Fruit fly (Drosophila melanogaster): Measurements from ENCODE around the gene Ugt37E1.

Ugt37E1 gene

dm6 chr2L:16818335-16818973 is 22.1 kb downstream of the Ugt37E1 start (continued):
- TF ChIP-seq CG17829 (tag; optimal IDR thresholded peaks at IDR 0.05) (peak; percentile 43), Trl (optimal IDR thresholded peaks at IDR 0.05) (no peak), Trl (GFP tag; optimal IDR thresholded peaks at IDR 0.05) (no peak), Sry-δ (GFP tag; optimal IDR thresholded peaks at IDR 0.05) (no peak), Oli (tag; optimal IDR thresholded peaks at IDR 0.05) (peak; percentile 42), Optix (GFP tag; IDR thresholded peaks at IDR 0.05) (no peak), Adf1 (GFP tag; IDR thresholded peaks at IDR 0.05) (no peak), Sry-β (GFP tag; optimal IDR thresholded peaks at IDR 0.05) (no peak), NfI (GFP tag; optimal IDR thresholded peaks at IDR 0.05) (peak; percentile 21), CG12155 (GFP tag; optimal IDR thresholded peaks at IDR 0.05) (no peak), Asciz (GFP tag; optimal IDR thresholded peaks at IDR 0.05) (peak; percentile 40), ind (GFP tag; optimal IDR thresholded peaks at IDR 0.05) (no peak), mirr (GFP tag; optimal IDR thresholded peaks at IDR 0.05) (no peak), chif (GFP tag; optimal IDR thresholded peaks at IDR 0.05) (peak in 1 of 2 experiments; percentile 13), dmrt99B (tag; optimal IDR thresholded peaks at IDR 0.05) (peak; percentile 53), ERR (GFP tag; optimal IDR thresholded peaks at IDR 0.05) (no peak), row (GFP tag; IDR thresholded peaks at IDR 0.05) (peak; percentile 42; the same call in 1 of the 3 replicates), CG18262 (tag; optimal IDR thresholded peaks at IDR 0.05) (peak; percentile 75), az2 (GFP tag; optimal IDR thresholded peaks at IDR 0.05) (peak; percentile 40), Mrtf (GFP tag; IDR thresholded peaks at IDR 0.05) (no peak), ftz-f1 (GFP tag; optimal IDR thresholded peaks at IDR 0.05) (no peak), CG7745 (tag; optimal IDR thresholded peaks at IDR 0.05) (no peak), CG7357 (GFP tag; IDR thresholded peaks at IDR 0.05) (no peak), D19A (tag; optimal IDR thresholded peaks at IDR 0.05) (peak; percentile 50), CG3995 (GFP tag; optimal IDR thresholded peaks at IDR 0.05) (no peak), CG10462 (GFP tag; optimal IDR thresholded peaks at IDR 0.05) (no peak), Xrp1 (GFP tag; IDR thresholded peaks at IDR 0.05) (peak; percentile 58), cg (GFP tag; optimal IDR thresholded peaks at IDR 0.05) (peak; percentile 21), pita (GFP tag; optimal IDR thresholded peaks at IDR 0.05) (no peak), CG4707 (GFP tag; optimal IDR thresholded peaks at IDR 0.05) (peak; percentile 1), Ets97D (GFP tag; optimal IDR thresholded peaks at IDR 0.05) (no peak), gsb-n (tag; optimal IDR thresholded peaks at IDR 0.05) (peak; percentile 36), Pdp1 (GFP tag; optimal IDR thresholded peaks at IDR 0.05) (peak in 1 of 2 experiments; percentile 67), kah (GFP tag; optimal IDR thresholded peaks at IDR 0.05) (no peak), CG4424 (GFP tag; optimal IDR thresholded peaks at IDR 0.05) (peak; percentile 53), dimm (GFP tag; IDR thresholded peaks at IDR 0.05) (no peak), gce (GFP tag; IDR thresholded peaks at IDR 0.05) (no peak), Stat92E (GFP tag; optimal IDR thresholded peaks at IDR 0.05) (peak in 1 of 3 experiments; percentile 5), CG6272 (GFP tag; IDR thresholded peaks at IDR 0.05) (no peak), prd (optimal IDR thresholded peaks at IDR 0.05) (no peak), prd (GFP tag; IDR thresholded peaks at IDR 0.05) (no peak), Atf6 (GFP tag; IDR thresholded peaks at IDR 0.05) (peak; percentile 25; the same call in 1 of the 2 replicates), salm (tag; optimal IDR thresholded peaks at IDR 0.05) (peak; percentile 9), CG31441 (GFP tag; IDR thresholded peaks at IDR 0.05) (peak; percentile 65), CG3847 (GFP tag; IDR thresholded peaks at IDR 0.05) (no peak), CG34224 (GFP tag; IDR thresholded peaks at IDR 0.05; ENCODE audit: partially characterized antibody) (no peak), ATbp (GFP tag; optimal IDR thresholded peaks at IDR 0.05) (peak; percentile 46), Atf3 (GFP tag; optimal IDR thresholded peaks at IDR 0.05) (no peak), CG12104 (GFP tag; optimal IDR thresholded peaks at IDR 0.05) (no peak), gro (GFP tag; optimal IDR thresholded peaks at IDR 0.05) (no peak), psq (GFP tag; optimal IDR thresholded peaks at IDR 0.05) (no peak)

Measured in whole organism, embryonic.